Fruit fly (Drosophila melanogaster) whole organism, wandering third instar larva: ENCODE results near the gene CG34347.
A peak's percentile ranks its signal among the peaks of the same experiment; 100 is the strongest.

Experiments used
- CG32264 ChIP-seq: fragments of 200-800 bp; sonication (Bioruptor generic); optimal IDR thresholded peaks from 2 replicates; lab custom pipeline; 2016; ENCODE audit warnings: missing biosample characterization, missing genetic modification characterization
- CrebA ChIP-seq: fragments of 200-800 bp; sonication (Bioruptor generic); optimal IDR thresholded peaks from 2 replicates; lab custom pipeline; 2016; ENCODE audit warnings: missing biosample characterization, mild to moderate bottlenecking, missing genetic modification characterization, borderline replicate concordance
- Dfd ChIP-seq: fragments of >200 bp; optimal IDR thresholded peaks from 2 replicates; lab custom pipeline; 2017; ENCODE audit warnings: missing biosample characterization, missing genetic modification characterization
- Dif ChIP-seq: fragments of 200-275, 200-300 bp; sonication (Bioruptor generic); optimal IDR thresholded peaks from 2 replicates; lab custom pipeline; 2018; ENCODE audit warnings: missing biosample characterization, missing genetic modification characterization; ENCODE audit not compliant: partially characterized antibody
- GATAd ChIP-seq: sonication (Bioruptor generic); optimal IDR thresholded peaks from 2 replicates; lab custom pipeline; 2016; ENCODE audit warnings: missing biosample characterization, missing genetic modification characterization
- HLH106 ChIP-seq: fragments of 200-800 bp; optimal IDR thresholded peaks from 3 replicates; lab custom pipeline; 2019; ENCODE audit warnings: missing biosample characterization, mild to moderate bottlenecking, missing genetic modification characterization, moderate library complexity
- Hr78 ChIP-seq: fragments of >200 bp; optimal IDR thresholded peaks from 2 replicates; lab custom pipeline; 2017; ENCODE audit warnings: missing biosample characterization, missing genetic modification characterization
- Jra ChIP-seq: sonication (Bioruptor generic); optimal IDR thresholded peaks from 2 replicates; lab custom pipeline; 2016; ENCODE audit warnings: missing biosample characterization, missing genetic modification characterization
- Myc ChIP-seq: fragments of >200 bp; optimal IDR thresholded peaks from 2 replicates; lab custom pipeline; 2017
- N ChIP-seq: fragments of >200 bp; optimal IDR thresholded peaks from 2 replicates; lab custom pipeline; 2018; ENCODE audit warnings: missing biosample characterization, missing external identifiers, missing genetic modification characterization
- OdsH ChIP-seq: fragments of 200-800 bp; sonication (Bioruptor generic); optimal IDR thresholded peaks from 2 replicates; lab custom pipeline; 2016; ENCODE audit warnings: missing biosample characterization, mild to moderate bottlenecking, missing genetic modification characterization
- Rel ChIP-seq, 2 experiments: fragments of 200-800 bp; sonication (Bioruptor generic) in 1 of 2; optimal IDR thresholded peaks; 2 replicates in 1 of 2; 3 replicates in 1 of 2; lab custom pipeline; 2016 to 2019; ENCODE audit warnings: mild to moderate bottlenecking in 2 of 2, missing biosample characterization in 2 of 2, missing genetic modification characterization in 2 of 2, moderate library complexity in 1 of 2
- Sp1 ChIP-seq: fragments of 200-800 bp; sonication (Bioruptor generic); optimal IDR thresholded peaks from 3 replicates; lab custom pipeline; 2019; ENCODE audit warnings: missing biosample characterization, mild to moderate bottlenecking, missing genetic modification characterization, moderate library complexity
- Vsx2 ChIP-seq: fragments of 200-300, 225-300 bp; sonication (Bioruptor generic); optimal IDR thresholded peaks from 2 replicates; lab custom pipeline; 2018; ENCODE audit warnings: missing biosample characterization, missing genetic modification characterization; ENCODE audit not compliant: partially characterized antibody
- br ChIP-seq: fragments of 200-800 bp; sonication (Bioruptor generic); optimal IDR thresholded peaks from 2 replicates; lab custom pipeline; 2016; ENCODE audit warnings: missing biosample characterization, missing genetic modification characterization
- brk ChIP-seq: fragments of 200-800 bp; sonication (Bioruptor generic); optimal IDR thresholded peaks from 2 replicates; lab custom pipeline; 2016; ENCODE audit warnings: missing biosample characterization, mild to moderate bottlenecking, missing genetic modification characterization
- dl ChIP-seq, 2 experiments: fragments of 175-275, 200-275 bp in 1 of 2; fragments of 200-275 bp in 1 of 2; sonication (Bioruptor generic); optimal IDR thresholded peaks; lab custom pipeline; 2018; ENCODE audit warnings: mild to moderate bottlenecking in 2 of 2, missing biosample characterization in 2 of 2, missing genetic modification characterization in 2 of 2, moderate library complexity in 2 of 2; ENCODE audit not compliant: partially characterized antibody in 2 of 2, insufficient read depth in 1 of 2
- dmrt93B ChIP-seq: fragments of 200-800 bp; sonication (Bioruptor generic); optimal IDR thresholded peaks from 2 replicates; lab custom pipeline; 2018; ENCODE audit warnings: missing biosample characterization, mild to moderate bottlenecking, missing genetic modification characterization
- dsf ChIP-seq: sonication (Bioruptor generic); optimal IDR thresholded peaks from 2 replicates; lab custom pipeline; 2016; ENCODE audit warnings: missing biosample characterization, missing genetic modification characterization, borderline replicate concordance
- foxo ChIP-seq, 2 experiments: fragments of 200-800 bp; sonication (Bioruptor generic); optimal IDR thresholded peaks; 2 replicates in 1 of 2; 3 replicates in 1 of 2; lab custom pipeline; 2016 to 2017; ENCODE audit warnings: missing biosample characterization in 2 of 2, missing genetic modification characterization in 2 of 2
- fru ChIP-seq: fragments of 200-800 bp; sonication (Bioruptor generic); optimal IDR thresholded peaks from 3 replicates; lab custom pipeline; 2016; ENCODE audit warnings: missing biosample characterization, mild to moderate bottlenecking, missing genetic modification characterization
- h ChIP-seq: fragments of 200-800 bp; sonication (Bioruptor generic); optimal IDR thresholded peaks from 3 replicates; lab custom pipeline; 2016; ENCODE audit warnings: missing biosample characterization, mild to moderate bottlenecking, missing genetic modification characterization
- jim ChIP-seq: fragments of 175-275, 200-325 bp; sonication (Bioruptor generic); optimal IDR thresholded peaks from 2 replicates; lab custom pipeline; 2016; ENCODE audit warnings: missing biosample characterization, mild to moderate bottlenecking, missing genetic modification characterization
- pan ChIP-seq: fragments of >200 bp; optimal IDR thresholded peaks from 2 replicates; lab custom pipeline; 2017
- psq ChIP-seq: fragments of 200-800 bp; sonication (Bioruptor generic); optimal IDR thresholded peaks from 3 replicates; lab custom pipeline; 2017; ENCODE audit warnings: missing biosample characterization, mild to moderate bottlenecking, missing genetic modification characterization, moderate library complexity
- rgr ChIP-seq: fragments of 200-800 bp; sonication (Bioruptor generic); optimal IDR thresholded peaks from 3 replicates; lab custom pipeline; 2016; ENCODE audit warnings: missing biosample characterization, mild to moderate bottlenecking, missing genetic modification characterization
- sage ChIP-seq: fragments of 200-800 bp; sonication (Bioruptor generic); optimal IDR thresholded peaks from 2 replicates; lab custom pipeline; 2016; ENCODE audit warnings: missing biosample characterization, mild to moderate bottlenecking, missing genetic modification characterization
- sv ChIP-seq: fragments of 200-800 bp; sonication (Bioruptor generic); optimal IDR thresholded peaks from 3 replicates; lab custom pipeline; 2016; ENCODE audit warnings: missing biosample characterization, missing genetic modification characterization
- tai ChIP-seq: sonication (Bioruptor generic); optimal IDR thresholded peaks from 2 replicates; lab custom pipeline; 2016; ENCODE audit warnings: missing biosample characterization, missing genetic modification characterization
- usp ChIP-seq: fragments of >200 bp; optimal IDR thresholded peaks from 2 replicates; lab custom pipeline; 2017; ENCODE audit warnings: missing biosample characterization, missing genetic modification characterization
- woc ChIP-seq: sonication (Bioruptor generic); optimal IDR thresholded peaks from 2 replicates; lab custom pipeline; 2016; ENCODE audit warnings: missing biosample characterization, mild to moderate bottlenecking, missing genetic modification characterization

The CG34347 gene

DNA sequence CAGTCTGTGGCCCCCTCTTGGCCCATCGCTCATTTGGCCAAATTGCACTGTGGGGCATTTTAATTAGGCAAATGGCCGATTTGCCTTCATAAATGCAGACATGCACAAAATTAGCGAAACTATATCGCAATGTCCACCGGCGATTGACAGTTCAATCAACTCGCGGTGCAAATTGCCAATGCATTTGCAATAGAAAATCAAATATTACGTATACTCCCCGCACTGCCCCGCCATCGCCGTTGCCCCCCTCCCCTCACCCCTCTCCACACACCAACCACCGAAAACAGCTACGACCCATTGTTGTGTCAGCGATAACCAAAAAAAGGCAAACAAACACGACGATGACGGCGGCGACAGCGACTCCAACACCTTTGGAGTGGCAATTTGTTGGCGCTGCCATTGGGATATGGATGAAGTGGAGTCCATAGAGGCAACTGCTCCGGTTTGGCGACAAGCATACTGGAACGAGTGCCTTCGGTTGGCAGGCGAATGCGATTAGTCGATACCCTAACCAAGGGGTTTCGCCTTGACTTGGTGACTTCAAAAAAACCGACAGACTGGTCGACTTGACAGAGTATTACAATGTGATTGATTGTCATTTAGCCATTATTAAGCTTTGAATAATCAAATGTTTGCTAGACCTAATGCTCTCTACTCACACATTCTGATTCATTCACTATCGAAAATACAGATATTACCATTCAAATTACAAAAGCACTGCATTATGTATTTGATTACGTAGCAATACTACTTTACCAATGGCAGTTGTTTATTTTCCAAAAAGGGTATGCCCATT is 8.7 kb downstream of the CG34347 start:
- TF ChIP-seq Dfd (no peak), foxo (GFP tag; optimal IDR thresholded peaks at IDR 0.05; lab: Kevin White, UChicago) (no peak), Vsx2 (no peak), CG32264 (GFP tag; lab: Kevin White, UChicago) (no peak), dmrt93B (GFP tag; lab: Kevin White, UChicago) (no peak), CrebA (no peak), Hr78 (no peak), br (GFP tag; lab: Kevin White, UChicago) (no peak), brk (GFP tag; lab: Kevin White, UChicago) (no peak), GATAd (GFP tag; lab: Kevin White, UChicago) (no peak), woc (GFP tag; lab: Kevin White, UChicago) (no peak), tai (GFP tag; lab: Kevin White, UChicago) (no peak), Sp1 (GFP tag; lab: Kevin White, UChicago) (no peak), fru (GFP tag; lab: Kevin White, UChicago) (no peak)

DNA sequence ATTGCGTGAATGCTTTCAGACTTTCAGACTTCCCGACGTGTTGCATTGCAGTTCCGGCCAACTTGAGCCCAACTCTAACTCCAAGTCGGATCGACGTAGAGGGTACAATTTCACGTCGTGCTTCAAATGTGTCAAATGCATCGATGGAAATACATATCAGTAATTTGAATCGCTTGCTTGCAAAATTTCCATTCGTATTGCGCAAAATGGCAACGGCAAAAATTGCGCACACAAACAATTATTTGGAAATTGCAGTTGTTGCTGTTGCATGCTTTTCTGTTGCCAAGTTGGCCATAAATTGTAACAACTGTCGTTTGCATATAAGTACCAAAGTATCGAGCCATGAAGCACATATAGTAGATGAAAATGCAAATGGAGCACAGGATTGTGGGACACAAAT is 9.5 kb downstream of the CG34347 start:
- no peak for TF ChIP-seq OdsH (GFP tag; lab: Kevin White, UChicago)
- no peak for TF ChIP-seq pan (lab: Kevin White, UChicago)
- TF ChIP-seq Jra (GFP tag; lab: Kevin White, UChicago): no peak
- no peak for TF ChIP-seq dsf (GFP tag; lab: Kevin White, UChicago)
- TF ChIP-seq jim (GFP tag; lab: Kevin White, UChicago): no peak
- TF ChIP-seq h: no peak

DNA sequence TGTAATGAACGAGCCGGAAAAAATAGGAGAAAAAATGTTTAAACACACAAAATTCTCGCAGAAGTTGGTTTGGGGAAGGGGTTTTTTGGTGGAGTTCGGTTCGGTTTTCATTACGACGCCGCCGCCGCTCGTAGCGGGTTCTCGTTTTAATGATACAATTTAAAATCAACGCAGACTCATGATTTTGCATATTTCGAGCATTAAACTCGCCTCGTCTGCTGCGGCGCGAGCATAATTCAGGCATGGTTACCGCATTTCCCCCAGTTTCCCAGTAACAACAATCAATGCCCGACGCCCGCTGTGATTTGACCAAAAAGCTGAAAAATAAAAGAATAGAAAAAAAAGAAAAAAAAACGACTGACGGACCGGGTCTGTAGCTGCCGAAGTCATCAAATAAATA is 10.5 kb downstream of the CG34347 start:
- TF ChIP-seq usp (no peak), Dfd (no peak), Rel (GFP tag; optimal IDR thresholded peaks at IDR 0.05; lab: Kevin White, UChicago) (no peak), Rel (tag; optimal IDR thresholded peaks at IDR 0.05; lab: Kevin White, UChicago) (no peak), GATAd (GFP tag; lab: Kevin White, UChicago) (no peak), Myc (lab: Kevin White, UChicago) (no peak), HLH106 (tag; lab: Kevin White, UChicago) (no peak), sv (GFP tag; lab: Kevin White, UChicago) (no peak), brk (GFP tag; lab: Kevin White, UChicago) (no peak), foxo (GFP tag; optimal IDR thresholded peaks at IDR 0.05; lab: Kevin White, UChicago) (no peak), jim (GFP tag; lab: Kevin White, UChicago) (no peak), h (no peak), psq (GFP tag; lab: Kevin White, UChicago) (no peak), Sp1 (GFP tag; lab: Kevin White, UChicago) (no peak), dl (GFP tag; optimal IDR thresholded peaks at IDR 0.05; lab: Kevin White, UChicago; ENCODE audit: insufficient read depth in 1 of 2, partially characterized antibody in 2 of 2) (no peak), Dif (no peak)

DNA sequence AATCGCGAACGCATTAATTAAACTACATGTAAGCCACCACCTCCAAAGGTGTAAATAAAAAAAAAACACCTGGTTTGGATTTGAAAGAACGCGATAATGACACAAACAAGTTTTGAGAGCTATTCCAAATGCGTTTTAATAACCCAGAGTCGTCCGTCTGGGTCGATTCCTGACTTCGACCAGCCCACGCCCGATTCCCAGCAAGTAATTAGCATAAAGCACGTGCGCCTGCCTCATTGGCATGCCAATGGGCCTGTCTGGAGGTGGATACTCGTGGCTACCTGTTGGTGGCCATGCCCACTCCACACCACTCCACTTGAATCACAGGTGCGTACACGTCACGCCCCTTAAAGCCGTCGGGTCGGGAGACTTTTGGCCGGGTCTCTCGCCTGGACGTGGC is 11.3 kb downstream of the CG34347 start:
- TF ChIP-seq h (peak; percentile 27), dl (GFP tag; optimal IDR thresholded peaks at IDR 0.05; lab: Kevin White, UChicago; ENCODE audit: insufficient read depth in 1 of 2, partially characterized antibody in 2 of 2) (no peak)

DNA sequence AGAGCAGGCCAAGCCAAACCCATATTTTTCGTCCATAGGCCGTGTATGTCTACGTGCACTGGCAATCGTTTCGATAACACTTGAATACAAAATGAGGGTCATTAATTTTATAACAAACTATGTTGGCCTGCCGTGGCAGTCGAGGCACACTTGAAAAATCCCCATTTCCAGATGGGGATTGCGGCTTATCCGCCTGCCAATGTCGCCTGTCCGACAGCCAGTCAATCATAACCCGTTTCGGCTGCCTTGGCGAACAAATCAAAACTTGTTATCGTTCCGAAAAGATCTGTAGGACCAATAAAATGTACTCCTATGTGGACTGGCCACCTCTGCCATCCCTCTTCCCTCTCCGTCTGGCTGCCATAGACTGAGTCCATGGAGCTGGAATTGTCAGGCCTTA is 13.5 kb downstream of the CG34347 start:
- TF ChIP-seq sage (GFP tag; lab: Kevin White, UChicago): no peak
- no peak for TF ChIP-seq dsf (GFP tag; lab: Kevin White, UChicago)

DNA sequence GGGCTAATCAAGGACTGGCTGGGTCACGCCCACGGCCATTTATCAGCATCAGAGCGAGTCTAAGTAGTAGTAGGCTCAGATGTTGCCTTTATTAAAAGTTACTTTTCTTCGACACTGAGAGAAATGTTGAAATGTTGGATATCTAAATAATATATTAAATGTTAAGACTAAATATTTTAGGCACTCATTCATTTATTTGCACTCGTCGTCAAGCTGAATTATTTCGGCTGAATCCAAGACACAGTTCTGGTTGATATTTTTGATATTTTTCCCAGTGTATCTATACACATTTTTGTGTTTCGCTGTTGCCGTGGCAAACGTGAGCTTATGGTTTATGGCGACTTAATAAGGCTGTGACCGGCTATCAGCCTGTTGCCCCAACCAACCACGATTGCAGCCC is 14.1 kb downstream of the CG34347 start:
- peak; percentile 11 for TF ChIP-seq brk (GFP tag; lab: Kevin White, UChicago)
- peak; percentile 7 for TF ChIP-seq HLH106 (tag; lab: Kevin White, UChicago)
- no peak for TF ChIP-seq N
- TF ChIP-seq foxo (GFP tag; optimal IDR thresholded peaks at IDR 0.05; lab: Kevin White, UChicago): peak in 1 of 2 experiments; percentile 33
- peak; percentile 17 for TF ChIP-seq h
- no peak for TF ChIP-seq Rel (GFP tag; optimal IDR thresholded peaks at IDR 0.05; lab: Kevin White, UChicago)
- TF ChIP-seq Rel (tag; optimal IDR thresholded peaks at IDR 0.05; lab: Kevin White, UChicago): no peak
- peak; percentile 23 for TF ChIP-seq sv (GFP tag; lab: Kevin White, UChicago)
- peak; percentile 8 for TF ChIP-seq rgr (GFP tag; lab: Kevin White, UChicago)
